Worm (Caenorhabditis elegans) whole organism, L2 larva: ENCODE results near the gene cyp-14A3.

Experiments
- C34F6.9 ChIP-seq: fragments of 150-350 bp; optimal IDR thresholded peaks from 2 replicates; lab custom pipeline; 2014; ENCODE audit warnings: missing biosample characterization, missing genetic modification characterization
- F13H6.1 ChIP-seq: sonication (generic microtip); optimal IDR thresholded peaks from 2 replicates; lab custom pipeline; 2016; ENCODE audit warnings: missing genetic modification characterization, missing compliant biosample characterization
- R02D3.7 ChIP-seq: fragments of 150-350 bp; optimal IDR thresholded peaks from 2 replicates; lab custom pipeline; 2014; ENCODE audit warnings: missing biosample characterization, missing genetic modification characterization
- Y55F3AM.14 ChIP-seq: fragments of 200-800 bp; sonication (Bioruptor generic); optimal IDR thresholded peaks from 2 replicates; lab custom pipeline; 2018; ENCODE audit warnings: mild to moderate bottlenecking, missing genetic modification characterization, missing compliant biosample characterization
- ZK546.5 ChIP-seq: sonication (generic microtip); optimal IDR thresholded peaks from 2 replicates; lab custom pipeline; 2017; ENCODE audit warnings: missing biosample characterization, missing genetic modification characterization
- alr-1 ChIP-seq: fragments of 150-350 bp; optimal IDR thresholded peaks from 2 replicates; lab custom pipeline; 2014; ENCODE audit warnings: missing biosample characterization, missing genetic modification characterization
- aly-2 ChIP-seq: fragments of 150-350 bp; optimal IDR thresholded peaks from 2 replicates; lab custom pipeline; 2014; ENCODE audit warnings: missing biosample characterization, missing genetic modification characterization
- blmp-1 ChIP-seq: sonication (generic microtip); optimal IDR thresholded peaks from 2 replicates; lab custom pipeline; 2017; ENCODE audit warnings: missing genetic modification characterization, mild to moderate bottlenecking, missing compliant biosample characterization, antibody characterized with exemption, moderate library complexity; ENCODE audit not compliant: insufficient read depth
- ceh-16 ChIP-seq: fragments of 150-350 bp; optimal IDR thresholded peaks from 2 replicates; lab custom pipeline; 2014; ENCODE audit warnings: missing biosample characterization, missing genetic modification characterization
- ceh-82 ChIP-seq: fragments of 150-350 bp; optimal IDR thresholded peaks from 2 replicates; lab custom pipeline; 2014; ENCODE audit warnings: missing biosample characterization, missing genetic modification characterization
- crh-2 ChIP-seq: sonication (generic microtip); optimal IDR thresholded peaks from 2 replicates; lab custom pipeline; 2017; ENCODE audit warnings: missing biosample characterization, missing genetic modification characterization
- dmd-4 ChIP-seq: sonication (generic microtip); optimal IDR thresholded peaks from 2 replicates; lab custom pipeline; 2017; ENCODE audit warnings: missing biosample characterization, missing genetic modification characterization
- egl-27 ChIP-seq: sonication (generic microtip); optimal IDR thresholded peaks from 3 replicates; lab custom pipeline; 2017; ENCODE audit warnings: missing biosample characterization, missing genetic modification reagents, missing genetic modification characterization
- elt-1 ChIP-seq: fragments of 150-350 bp; optimal IDR thresholded peaks from 2 replicates; lab custom pipeline; 2014; ENCODE audit warnings: missing biosample characterization, missing genetic modification characterization
- elt-3 ChIP-seq: sonication (generic microtip); optimal IDR thresholded peaks from 2 replicates; lab custom pipeline; 2017; ENCODE audit warnings: missing biosample characterization, missing genetic modification characterization
- fos-1 ChIP-seq: fragments of 150-350 bp; optimal IDR thresholded peaks from 2 replicates; lab custom pipeline; 2014; ENCODE audit warnings: missing biosample characterization, missing genetic modification characterization
- gmeb-1 ChIP-seq: fragments of 150-350 bp; optimal IDR thresholded peaks from 2 replicates; lab custom pipeline; 2014; ENCODE audit warnings: missing biosample characterization, missing genetic modification characterization
- lin-11 ChIP-seq: fragments of 150-350 bp; sonication (generic microtip); optimal IDR thresholded peaks from 2 replicates; lab custom pipeline; 2014; ENCODE audit warnings: missing biosample characterization, missing genetic modification characterization, inconsistent platforms, mixed read lengths
- lin-13 ChIP-seq: fragments of 150-350 bp; optimal IDR thresholded peaks from 2 replicates; lab custom pipeline; 2014; ENCODE audit warnings: missing biosample characterization, missing genetic modification reagents, missing genetic modification characterization
- lin-39 ChIP-seq: fragments of 150-350 bp; optimal IDR thresholded peaks from 2 replicates; lab custom pipeline; 2014; ENCODE audit warnings: missing biosample characterization, missing genetic modification reagents, missing genetic modification characterization
- lsy-2 ChIP-seq, 2 experiments: fragments of 150-350 bp in 1 of 2; sonication (generic microtip) in 1 of 2; optimal IDR thresholded peaks; 2 replicates each; lab custom pipeline; 2014 to 2017; ENCODE audit warnings: missing biosample characterization in 2 of 2, missing genetic modification characterization in 2 of 2
- mab-5 ChIP-seq: fragments of 150-350 bp; optimal IDR thresholded peaks from 2 replicates; lab custom pipeline; 2014; ENCODE audit warnings: missing biosample characterization, missing genetic modification characterization
- mbf-1 ChIP-seq: sonication (generic microtip); optimal IDR thresholded peaks from 2 replicates; lab custom pipeline; 2017; ENCODE audit warnings: missing biosample characterization, missing genetic modification characterization
- mdl-1 ChIP-seq, 2 experiments: fragments of 150-350 bp in 1 of 2; sonication (generic microtip) in 1 of 2; optimal IDR thresholded peaks; 2 replicates each; lab custom pipeline; 2017; ENCODE audit warnings: missing biosample characterization in 2 of 2, missing genetic modification characterization in 2 of 2
- nhr-10 ChIP-seq: sonication (generic microtip); optimal IDR thresholded peaks from 2 replicates; lab custom pipeline; 2017; ENCODE audit warnings: missing biosample characterization, missing genetic modification characterization
- nhr-11 ChIP-seq: fragments of 150-350 bp; optimal IDR thresholded peaks from 2 replicates; lab custom pipeline; 2014; ENCODE audit warnings: missing biosample characterization, missing genetic modification characterization
- nhr-12 ChIP-seq: fragments of 150-350 bp; optimal IDR thresholded peaks from 2 replicates; lab custom pipeline; 2014; ENCODE audit warnings: missing biosample characterization, missing genetic modification characterization
- nhr-129 ChIP-seq: fragments of 150-350 bp; optimal IDR thresholded peaks from 2 replicates; lab custom pipeline; 2014; ENCODE audit warnings: missing biosample characterization, missing genetic modification characterization
- nhr-21 ChIP-seq: fragments of 150-350 bp; optimal IDR thresholded peaks from 2 replicates; lab custom pipeline; 2014; ENCODE audit warnings: missing biosample characterization, missing genetic modification characterization
- nhr-23 ChIP-seq: fragments of 150-350 bp; optimal IDR thresholded peaks from 2 replicates; lab custom pipeline; 2014; ENCODE audit warnings: missing biosample characterization, missing genetic modification reagents, missing genetic modification characterization
- nhr-237 ChIP-seq: fragments of 150-350 bp; optimal IDR thresholded peaks from 2 replicates; lab custom pipeline; 2014; ENCODE audit warnings: missing biosample characterization, missing genetic modification characterization
- nhr-25 ChIP-seq: fragments of 150-350 bp; sonication (generic microtip); optimal IDR thresholded peaks from 3 replicates; lab custom pipeline; 2014; ENCODE audit warnings: missing biosample characterization, missing genetic modification characterization
- nhr-6 ChIP-seq: fragments of 150-350 bp; optimal IDR thresholded peaks from 2 replicates; lab custom pipeline; 2014; ENCODE audit warnings: missing biosample characterization, missing genetic modification characterization
- nhr-77 ChIP-seq: fragments of 150-350 bp; optimal IDR thresholded peaks from 2 replicates; lab custom pipeline; 2014; ENCODE audit warnings: missing biosample characterization, missing genetic modification characterization
- peb-1 ChIP-seq: fragments of 150-350 bp; optimal IDR thresholded peaks from 2 replicates; lab custom pipeline; 2014; ENCODE audit warnings: missing biosample characterization, missing genetic modification characterization
- sem-4 ChIP-seq: fragments of 150-350 bp; optimal IDR thresholded peaks from 2 replicates; lab custom pipeline; 2014; ENCODE audit warnings: missing biosample characterization, missing genetic modification reagents, missing genetic modification characterization
- skn-1 ChIP-seq: sonication (generic microtip); optimal IDR thresholded peaks from 2 replicates; lab custom pipeline; 2017; ENCODE audit warnings: missing biosample characterization, missing genetic modification characterization
- sma-3 ChIP-seq: sonication (generic microtip); optimal IDR thresholded peaks from 2 replicates; lab custom pipeline; 2016; ENCODE audit warnings: missing genetic modification reagents, missing genetic modification characterization, missing compliant biosample characterization
- sma-9 ChIP-seq, 2 experiments: fragments of 150-350 bp in 1 of 2; sonication (generic microtip) in 1 of 2; optimal IDR thresholded peaks; 2 replicates each; lab custom pipeline; 2014 to 2016; ENCODE audit warnings: missing genetic modification characterization in 2 of 2, mild to moderate bottlenecking in 1 of 2, missing biosample characterization in 1 of 2, missing compliant biosample characterization in 1 of 2, missing genetic modification reagents in 1 of 2, moderate library complexity in 1 of 2
- snpc-4 ChIP-seq: fragments of 150-350 bp; optimal IDR thresholded peaks from 2 replicates; lab custom pipeline; 2014; ENCODE audit warnings: missing biosample characterization, missing genetic modification characterization
- unc-39 ChIP-seq: fragments of 150-350 bp; optimal IDR thresholded peaks from 2 replicates; lab custom pipeline; 2014; ENCODE audit warnings: missing biosample characterization, missing genetic modification characterization
- unc-55 ChIP-seq: fragments of 150-350 bp; sonication (generic microtip); optimal IDR thresholded peaks from 3 replicates; lab custom pipeline; 2014; ENCODE audit warnings: missing biosample characterization, missing genetic modification reagents, missing genetic modification characterization
- unc-62 ChIP-seq: fragments of 150-350 bp; optimal IDR thresholded peaks from 2 replicates; lab custom pipeline; 2014; ENCODE audit warnings: missing biosample characterization, missing genetic modification reagents, missing genetic modification characterization
- zag-1 ChIP-seq: fragments of 150-350 bp; optimal IDR thresholded peaks from 2 replicates; lab custom pipeline; 2014; ENCODE audit warnings: missing biosample characterization, missing genetic modification characterization
- ztf-1 ChIP-seq: fragments of 200-800 bp; sonication (Bioruptor generic); conservative IDR thresholded peaks from 2 replicates; pipeline ENCODE4 v1.3.6; 2022; ENCODE audit warnings: missing genetic modification characterization, missing compliant biosample characterization
- ztf-11 ChIP-seq: sonication (generic microtip); optimal IDR thresholded peaks from 2 replicates; lab custom pipeline; 2017; ENCODE audit warnings: missing biosample characterization, missing genetic modification characterization
- ztf-4 ChIP-seq: fragments of 150-350 bp; optimal IDR thresholded peaks from 2 replicates; lab custom pipeline; 2014; ENCODE audit warnings: missing biosample characterization, missing genetic modification characterization

Gene cyp-14A3

ce11 chrX:13267230-13267629, 6.8 kb downstream of the cyp-14A3 start, which contains the start of gene cyp-14A1:
Gene cyp-14A1, minus strand, starts transcription at chrX:13267355.
- no peak for TF ChIP-seq mab-5 (tag; lab: Kevin White, UChicago)
- no peak for TF ChIP-seq zag-1
- TF ChIP-seq ceh-16 (tag; lab: Kevin White, UChicago) = no peak
- no peak for TF ChIP-seq unc-62
- no peak for TF ChIP-seq gmeb-1 (tag; lab: Kevin White, UChicago)
- no peak for TF ChIP-seq nhr-11 (tag; lab: Kevin White, UChicago)
- TF ChIP-seq nhr-129 (tag; lab: Kevin White, UChicago) = peak; percentile 74

- TF ChIP-seq lin-13 = no peak
- TF ChIP-seq nhr-6 (tag; lab: Kevin White, UChicago) = no peak
- TF ChIP-seq lin-39 = no peak
- peak; percentile 83 for TF ChIP-seq nhr-129 (tag; lab: Kevin White, UChicago)
- TF ChIP-seq Y55F3AM.14 (GFP tag; lab: Kevin White, UChicago) = peak; percentile 23
- no peak for TF ChIP-seq ZK546.5 (tag; lab: Kevin White, UChicago)
- peak; percentile 68 for TF ChIP-seq sma-9 (GFP tag; optimal IDR thresholded peaks at IDR 0.05; lab: Kevin White, UChicago)
- TF ChIP-seq sma-9 (tag; optimal IDR thresholded peaks at IDR 0.05; lab: Kevin White, UChicago) = no peak
- no peak for TF ChIP-seq dmd-4 (tag; lab: Kevin White, UChicago)
- no peak for TF ChIP-seq blmp-1 (tag; lab: Kevin White, UChicago)
- TF ChIP-seq elt-1 (tag; lab: Kevin White, UChicago) = no peak
- peak; percentile 19 for TF ChIP-seq fos-1
- no peak for TF ChIP-seq nhr-11 (tag; lab: Kevin White, UChicago)
- peak; percentile 28 for TF ChIP-seq lin-11
- no peak for TF ChIP-seq mbf-1 (tag; lab: Kevin White, UChicago)
- TF ChIP-seq unc-55 (GFP tag; lab: Kevin White, UChicago) = peak; percentile 66
- TF ChIP-seq snpc-4 (tag; lab: Kevin White, UChicago) = no peak
- TF ChIP-seq F13H6.1 = peak; percentile 65
- no peak for TF ChIP-seq egl-27 (tag; lab: Kevin White, UChicago)
- TF ChIP-seq ceh-82 (tag; lab: Kevin White, UChicago) = no peak
- no peak for TF ChIP-seq nhr-77 (tag; lab: Kevin White, UChicago)
- TF ChIP-seq nhr-23 (tag; lab: Kevin White, UChicago) = no peak
- TF ChIP-seq lsy-2 (tag; optimal IDR thresholded peaks at IDR 0.05; lab: Kevin White, UChicago) = peak in 1 of 2 experiments; percentile 36
- peak; percentile 45 for TF ChIP-seq zag-1
- TF ChIP-seq aly-2 (tag; lab: Kevin White, UChicago) = no peak
- no peak for TF ChIP-seq alr-1 (tag; lab: Kevin White, UChicago)
- TF ChIP-seq peb-1 (tag; lab: Kevin White, UChicago) = no peak
- TF ChIP-seq nhr-21 (tag; lab: Kevin White, UChicago) = peak; percentile 42
- TF ChIP-seq ceh-16 (tag; lab: Kevin White, UChicago) = peak; percentile 31
- TF ChIP-seq C34F6.9 = peak; percentile 36
- no peak for TF ChIP-seq nhr-25 (tag; lab: Kevin White, UChicago)
- TF ChIP-seq elt-3 = no peak
- TF ChIP-seq R02D3.7 (tag; lab: Kevin White, UChicago) = no peak
- no peak for TF ChIP-seq ztf-11
- TF ChIP-seq ztf-4 = peak; percentile 35
- peak; percentile 19 for TF ChIP-seq gmeb-1 (tag; lab: Kevin White, UChicago)
- peak; percentile 16 for TF ChIP-seq sem-4 (tag; lab: Kevin White, UChicago)
- peak; percentile 30 for TF ChIP-seq sma-3 (GFP tag; lab: Kevin White, UChicago)
- peak; percentile 36 for TF ChIP-seq crh-2
- TF ChIP-seq mdl-1 (tag; optimal IDR thresholded peaks at IDR 0.05; lab: Kevin White, UChicago) = no peak
- TF ChIP-seq skn-1 (tag; lab: Kevin White, UChicago) = no peak
- TF ChIP-seq ztf-1 (GFP tag; lab: Robert Waterston, UW) = no peak
- TF ChIP-seq nhr-237 (tag; lab: Kevin White, UChicago) = no peak
- TF ChIP-seq nhr-12 (tag; lab: Kevin White, UChicago) = no peak
- no peak for TF ChIP-seq unc-62
- no peak for TF ChIP-seq nhr-10 (tag; lab: Kevin White, UChicago)
- no peak for TF ChIP-seq unc-39 (tag; lab: Kevin White, UChicago)
- TF ChIP-seq, all 48 proteins: peak for 17
These were observed 9.5 kb downstream of the cyp-14A3 start for ce11 chrX:13264550-13264949.
